Worm (Caenorhabditis elegans): Measurements from ENCODE around the gene str-112.

The str-112 gene

DNA sequence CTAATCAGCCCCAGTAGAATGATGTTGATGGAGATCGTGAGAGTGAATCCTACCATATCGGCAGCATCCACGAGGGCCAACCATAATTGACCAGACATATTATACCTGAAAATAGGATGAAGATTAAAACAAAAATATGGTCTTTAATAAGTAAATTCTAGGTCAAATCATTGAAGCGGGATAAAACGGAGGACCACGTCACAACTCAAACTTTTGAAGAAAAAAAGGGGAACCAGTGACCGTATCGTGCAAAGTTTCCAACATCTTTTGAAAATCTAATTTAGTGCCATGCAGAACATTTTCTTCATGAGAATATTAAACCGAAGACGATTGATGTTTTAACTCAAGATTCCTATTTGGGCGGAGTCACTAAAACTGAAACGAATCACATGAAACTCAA, at the start of gene str-112:
Gene str-112, minus strand, starts transcription at position 101 of the 400 bp plus-strand sequence.
- TF ChIP-seq nhr-90 (tag; optimal IDR thresholded peaks at IDR 0.05; ENCODE audit: poor library complexity) (no peak), nhr-237 (tag; optimal IDR thresholded peaks at IDR 0.05) (no peak)

DNA sequence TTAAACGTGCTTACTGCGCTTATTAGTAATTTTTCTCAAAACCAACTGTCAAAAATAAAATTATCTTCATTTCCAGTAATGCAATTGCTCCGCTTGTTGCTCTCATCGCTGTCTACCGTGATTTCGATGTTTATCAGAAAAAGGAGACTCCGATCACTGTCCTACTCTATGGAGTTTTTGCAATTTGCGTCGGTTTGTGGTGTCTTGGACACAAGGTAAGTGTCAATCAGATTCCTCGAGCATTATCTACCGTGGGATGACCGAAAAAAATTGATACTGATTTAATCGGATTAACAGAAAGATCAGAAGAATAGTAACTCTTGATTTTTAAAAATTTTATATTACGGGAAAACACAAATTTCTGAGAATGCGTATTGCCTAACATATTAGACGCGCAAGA, 49.1 kb upstream of the str-112 start:
- TF ChIP-seq irx-1 (tag; optimal IDR thresholded peaks at IDR 0.05) (no peak), ztf-11 (tag; optimal IDR thresholded peaks at IDR 0.05) (no peak), grh-1 (GFP tag; IDR thresholded peaks at IDR 0.05) (no peak), jun-1 (tag; optimal IDR thresholded peaks at IDR 0.05) (no peak), snu-23 (GFP tag; optimal IDR thresholded peaks at IDR 0.05) (no peak), aly-2 (tag; optimal IDR thresholded peaks at IDR 0.05) (no peak)

ce11 chrV:7186599-7186998, 48.4 kb upstream of the str-112 start:
- TF ChIP-seq elt-3 (tag; optimal IDR thresholded peaks at IDR 0.05) (no peak), elt-2 (tag; optimal IDR thresholded peaks at IDR 0.05) (peak; percentile 88), ceh-90 (tag; optimal IDR thresholded peaks at IDR 0.05) (no peak), ceh-63 (GFP tag; optimal IDR thresholded peaks at IDR 0.05) (no peak), mep-1 (tag; optimal IDR thresholded peaks at IDR 0.05) (no peak), jun-1 (tag; optimal IDR thresholded peaks at IDR 0.05) (peak; percentile 43), aha-1 (tag; optimal IDR thresholded peaks at IDR 0.05) (no peak), skn-1 (tag; optimal IDR thresholded peaks at IDR 0.05) (no peak)

- TF ChIP-seq ces-1 (GFP tag; optimal IDR thresholded peaks at IDR 0.05), result no peak
- TF ChIP-seq snu-23 (GFP tag; optimal IDR thresholded peaks at IDR 0.05), result no peak
- no peak for TF ChIP-seq hlh-4 (tag; optimal IDR thresholded peaks at IDR 0.05)
- no peak for TF ChIP-seq tlp-1 (tag; optimal IDR thresholded peaks at IDR 0.05)
- TF ChIP-seq pqm-1 (tag; optimal IDR thresholded peaks at IDR 0.05), result no peak
- TF ChIP-seq isw-1 (GFP tag; IDR thresholded peaks at IDR 0.05), result no peak
- no peak for TF ChIP-seq jun-1 (tag; optimal IDR thresholded peaks at IDR 0.05)
- TF ChIP-seq C16A3.4 (tag; optimal IDR thresholded peaks at IDR 0.05), result no peak
- TF ChIP-seq ama-1 (optimal IDR thresholded peaks at IDR 0.05), result no peak
- no peak for TF ChIP-seq mef-2 (tag; optimal IDR thresholded peaks at IDR 0.05)
- TF ChIP-seq sup-37 (GFP tag; optimal IDR thresholded peaks at IDR 0.05), result no peak
- TF ChIP-seq nhr-12 (tag; optimal IDR thresholded peaks at IDR 0.05), result no peak
- TF ChIP-seq mdl-1 (tag; optimal IDR thresholded peaks at IDR 0.05), result no peak
- no peak for TF ChIP-seq ztf-11 (tag; optimal IDR thresholded peaks at IDR 0.05)
- TF ChIP-seq ceh-82 (tag; optimal IDR thresholded peaks at IDR 0.05), result no peak
- TF ChIP-seq fkh-8 (tag; optimal IDR thresholded peaks at IDR 0.05), result no peak
- TF ChIP-seq tbx-2 (tag; optimal IDR thresholded peaks at IDR 0.05), result no peak
- TF ChIP-seq nhr-11 (tag; optimal IDR thresholded peaks at IDR 0.05), result no peak
- TF ChIP-seq xbp-1 (tag; optimal IDR thresholded peaks at IDR 0.05), result no peak
These were observed 46.3 kb upstream of the str-112 start, which contains the start of gene pitr-5 for ce11 chrV:7184549-7184948. TSS of gene pitr-5 (plus strand) at chrV:7184849.

DNA sequence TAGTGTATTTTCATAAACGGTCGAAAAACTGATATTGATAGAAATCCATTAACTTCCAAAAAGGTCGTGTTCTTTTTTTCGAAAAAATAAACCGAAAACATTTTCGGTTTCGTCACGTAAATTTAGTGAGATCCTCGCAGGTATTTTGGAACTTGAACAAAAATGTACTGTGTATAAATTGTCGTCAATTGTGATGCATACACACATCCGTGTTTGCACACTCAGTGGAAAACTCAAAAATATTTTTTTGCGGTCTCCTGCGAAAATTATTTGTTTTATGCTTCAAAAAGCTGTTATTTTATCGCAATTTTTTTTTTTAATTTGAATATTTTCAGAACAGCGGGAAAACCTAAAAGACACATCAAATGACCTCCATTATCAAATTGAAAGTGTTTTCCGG, 40.6 kb upstream of the str-112 start, which contains the start of gene cpsf-2:
Gene cpsf-2, plus strand, starts transcription at position 330 of the 400 bp plus-strand sequence.
- TF ChIP-seq pax-3 (tag; optimal IDR thresholded peaks at IDR 0.05), result no peak
- TF ChIP-seq alr-1 (tag; optimal IDR thresholded peaks at IDR 0.05; ENCODE audit: borderline replicate concordance), result no peak
- TF ChIP-seq tbx-2 (tag; optimal IDR thresholded peaks at IDR 0.05), result peak; percentile 5
- TF ChIP-seq lin-35 (GFP tag; optimal IDR thresholded peaks at IDR 0.05), result peak in 1 of 2 experiments; percentile 36
- TF ChIP-seq swsn-7 (tag; optimal IDR thresholded peaks at IDR 0.05), result no peak
- no peak for TF ChIP-seq ceh-8 (GFP tag; optimal IDR thresholded peaks at IDR 0.05)
- TF ChIP-seq efl-3 (GFP tag; optimal IDR thresholded peaks at IDR 0.05), result no peak
- no peak for TF ChIP-seq sox-4 (tag; optimal IDR thresholded peaks at IDR 0.05)
- TF ChIP-seq lsy-2 (tag; optimal IDR thresholded peaks at IDR 0.05), result peak; percentile 14 to 63
- no peak for TF ChIP-seq pqm-1 (tag; optimal IDR thresholded peaks at IDR 0.05)
- no peak for TF ChIP-seq nhr-12 (tag; optimal IDR thresholded peaks at IDR 0.05)
- no peak for TF ChIP-seq unc-98 (GFP tag; IDR thresholded peaks at IDR 0.05)
- no peak for TF ChIP-seq zip-4 (GFP tag; optimal IDR thresholded peaks at IDR 0.05)
- TF ChIP-seq C34B4.2 (tag; optimal IDR thresholded peaks at IDR 0.05), result no peak
- no peak for TF ChIP-seq jun-1 (tag; optimal IDR thresholded peaks at IDR 0.05)
- no peak for TF ChIP-seq dsc-1 (tag; optimal IDR thresholded peaks at IDR 0.05)
- TF ChIP-seq ceh-63 (GFP tag; optimal IDR thresholded peaks at IDR 0.05), result no peak
- TF ChIP-seq nhr-77 (tag; optimal IDR thresholded peaks at IDR 0.05), result no peak
- no peak for TF ChIP-seq aly-2 (tag; optimal IDR thresholded peaks at IDR 0.05)
- no peak for TF ChIP-seq Y116A8C.19 (tag; optimal IDR thresholded peaks at IDR 0.05; ENCODE audit: borderline replicate concordance)
- no peak for TF ChIP-seq lir-3 (tag; optimal IDR thresholded peaks at IDR 0.05; ENCODE audit: poor library complexity)
- TF ChIP-seq nhr-47 (tag; optimal IDR thresholded peaks at IDR 0.05), result no peak

Measured in whole organism, L1 larva.